Fruit fly (Drosophila melanogaster) S2 (cell line): ENCODE data around the gene serp.
"Not testable (repeated sequence)": the region's sequence is repeated elsewhere in the genome, so short reads cannot be mapped to it uniquely, and the experiment has no call there.

ENCODE experiments used
- CG8478 ChIP-seq: fragments of >200 bp; optimal IDR thresholded peaks from 2 replicates; lab custom pipeline; 2018
- CTCF ChIP-seq, 2 experiments: fragments of >200 bp; optimal IDR thresholded peaks; 2 replicates each; lab custom pipeline; 2018

- TF ChIP-seq CG8478 (lab: Kevin White, UChicago); CTCF (optimal IDR thresholded peaks at IDR 0.05; lab: Kevin White, UChicago): not testable (repeated sequence)
Observed at dm6 chr3L:19749644-19750043, 41.8 kb upstream of the serp start, which contains the start of gene CG42638.
